Worm (Caenorhabditis elegans): ENCODE measurements around the gene C08F11.12.
"Not testable (repeated sequence)": the region's sequence is repeated elsewhere in the genome, so short reads cannot be mapped to it uniquely, and the experiment has no call there.

The C08F11.12 gene

ce11 chrIV:13679495-13679894 is 28.2 kb upstream of the C08F11.12 start:
- TF ChIP-seq him-1 (tag; optimal IDR thresholded peaks at IDR 0.05) = no peak
- no peak for TF ChIP-seq dao-5 (tag; optimal IDR thresholded peaks at IDR 0.05)
- no peak for TF ChIP-seq W03F9.2 (tag; optimal IDR thresholded peaks at IDR 0.05)

- TF ChIP-seq dao-5 (tag; optimal IDR thresholded peaks at IDR 0.05) (no peak), W03F9.2 (tag; optimal IDR thresholded peaks at IDR 0.05) (no peak), him-1 (tag; optimal IDR thresholded peaks at IDR 0.05) (no peak)
Observed at ce11 chrIV:13678649-13679048, 27.3 kb upstream of the C08F11.12 start, which contains the start of gene srlf-26. Gene srlf-26, plus strand, starts transcription at chrIV:13678949.

- TF ChIP-seq him-1 (tag; optimal IDR thresholded peaks at IDR 0.05) = no peak
- no peak for TF ChIP-seq W03F9.2 (tag; optimal IDR thresholded peaks at IDR 0.05)
- no peak for TF ChIP-seq dao-5 (tag; optimal IDR thresholded peaks at IDR 0.05)
Observed at ce11 chrIV:13673504-13673903, 22.2 kb upstream of the C08F11.12 start, which contains the start of gene oac-48. Gene oac-48, plus strand, starts transcription at chrIV:13673804.

- TF ChIP-seq W03F9.2 (tag; optimal IDR thresholded peaks at IDR 0.05) (no peak), dao-5 (tag; optimal IDR thresholded peaks at IDR 0.05) (no peak), him-1 (tag; optimal IDR thresholded peaks at IDR 0.05) (no peak)
Observed at ce11 chrIV:13666849-13667430, 15.6 kb upstream of the C08F11.12 start, which contains the start of gene fbxa-215. Gene fbxa-215, minus strand, starts transcription at chrIV:13666909.

ce11 chrIV:13665073-13665472 is 13.8 kb upstream of the C08F11.12 start:
- TF ChIP-seq him-1 (tag; optimal IDR thresholded peaks at IDR 0.05) (no peak), dao-5 (tag; optimal IDR thresholded peaks at IDR 0.05) (no peak), W03F9.2 (tag; optimal IDR thresholded peaks at IDR 0.05) (no peak)

ce11 chrIV:13664090-13664489 is 12.8 kb upstream of the C08F11.12 start, which contains the start of gene Y45F10C.4:
Gene Y45F10C.4, minus strand, starts transcription at chrIV:13664190.
- TF ChIP-seq him-1 (tag; optimal IDR thresholded peaks at IDR 0.05) = no peak
- no peak for TF ChIP-seq W03F9.2 (tag; optimal IDR thresholded peaks at IDR 0.05)
- no peak for TF ChIP-seq dao-5 (tag; optimal IDR thresholded peaks at IDR 0.05)

- TF ChIP-seq him-1, W03F9.2, dao-5 (tag; optimal IDR thresholded peaks at IDR 0.05): not testable (repeated sequence)
Observed at ce11 chrIV:13662570-13662969, 11.3 kb upstream of the C08F11.12 start, which contains the start of gene Y45F10C.2. Gene Y45F10C.2, minus strand, starts transcription at chrIV:13662670.

- TF ChIP-seq dao-5, W03F9.2, him-1 (tag; optimal IDR thresholded peaks at IDR 0.05): not testable (repeated sequence)
Observed at ce11 chrIV:13659449-13659848, 8.1 kb upstream of the C08F11.12 start, which contains the start of gene Y45F10C.1. Gene Y45F10C.1, minus strand, starts transcription at chrIV:13659549.

ce11 chrIV:13652023-13652422 is 712 bp upstream of the C08F11.12 start, which contains the start of gene Y45F10C.6:
Gene Y45F10C.6, plus strand, starts transcription at chrIV:13652323.
- TF ChIP-seq W03F9.2, dao-5, him-1 (tag; optimal IDR thresholded peaks at IDR 0.05): not testable (repeated sequence)

- TF ChIP-seq him-1 (tag; optimal IDR thresholded peaks at IDR 0.05) = no peak
- no peak for TF ChIP-seq dao-5 (tag; optimal IDR thresholded peaks at IDR 0.05)
- TF ChIP-seq W03F9.2 (tag; optimal IDR thresholded peaks at IDR 0.05) = no peak
Observed at ce11 chrIV:13650238-13650637, 1.1 kb downstream of the C08F11.12 start, which contains the start of gene C08F11.17. Gene C08F11.17, minus strand, starts transcription at chrIV:13650338.

ce11 chrIV:13649126-13649525 is 2.2 kb downstream of the C08F11.12 start, which contains the start of gene C08F11.10:
Gene C08F11.10, minus strand, starts transcription at chrIV:13649226.
- no peak for TF ChIP-seq him-1 (tag; optimal IDR thresholded peaks at IDR 0.05)
- TF ChIP-seq dao-5 (tag; optimal IDR thresholded peaks at IDR 0.05) = no peak
- TF ChIP-seq W03F9.2 (tag; optimal IDR thresholded peaks at IDR 0.05) = no peak

ce11 chrIV:13647558-13647957 is 3.8 kb downstream of the C08F11.12 start, which contains the start of gene ule-4:
Gene ule-4, minus strand, starts transcription at chrIV:13647658.
- no peak for TF ChIP-seq dao-5 (tag; optimal IDR thresholded peaks at IDR 0.05)
- no peak for TF ChIP-seq W03F9.2 (tag; optimal IDR thresholded peaks at IDR 0.05)
- no peak for TF ChIP-seq him-1 (tag; optimal IDR thresholded peaks at IDR 0.05)

- no peak for TF ChIP-seq W03F9.2 (tag; optimal IDR thresholded peaks at IDR 0.05)
- no peak for TF ChIP-seq him-1 (tag; optimal IDR thresholded peaks at IDR 0.05)
- TF ChIP-seq dao-5 (tag; optimal IDR thresholded peaks at IDR 0.05) = no peak
Observed at ce11 chrIV:13645823-13646222, 5.5 kb downstream of the C08F11.12 start, which contains the start of gene srz-29. Gene srz-29, minus strand, starts transcription at chrIV:13645923.

ce11 chrIV:13639027-13639426 is 12.3 kb downstream of the C08F11.12 start, which contains the start of gene ugt-22:
Gene ugt-22, plus strand, starts transcription at chrIV:13639260.
- TF ChIP-seq dao-5 (tag; optimal IDR thresholded peaks at IDR 0.05) = no peak
- TF ChIP-seq him-1 (tag; optimal IDR thresholded peaks at IDR 0.05) = no peak
- TF ChIP-seq W03F9.2 (tag; optimal IDR thresholded peaks at IDR 0.05) = no peak

Data from whole organism, L4/young adult.